Worm (Caenorhabditis elegans) whole organism, L1 larva: Measurements from ENCODE around the gene qns-1.

ENCODE experiments used
- Y116A8C.19 ChIP-seq: sonication (generic microtip); optimal IDR thresholded peaks from 2 replicates; lab custom pipeline; 2016; ENCODE audit warnings: missing compliant biosample characterization, missing genetic modification characterization, borderline replicate concordance
- lin-13 ChIP-seq: fragments of 150-350 bp; optimal IDR thresholded peaks from 2 replicates; lab custom pipeline; 2014; ENCODE audit warnings: missing biosample characterization, missing genetic modification reagents, missing genetic modification characterization
- rnt-1 ChIP-seq: sonication (generic microtip); optimal IDR thresholded peaks from 2 replicates; lab custom pipeline; 2016; ENCODE audit warnings: mild to moderate bottlenecking, missing genetic modification characterization, moderate library complexity, missing compliant biosample characterization
- unc-130 ChIP-seq: fragments of 150-350 bp; optimal IDR thresholded peaks from 2 replicates; lab custom pipeline; 2017; ENCODE audit warnings: missing biosample characterization, missing genetic modification characterization, inconsistent platforms

ce11 chrIV:10241659-10242058 is 22.6 kb upstream of the qns-1 start, which contains the start of gene lipl-7:
- no peak for TF ChIP-seq unc-130 (tag; lab: Kevin White, UChicago)
- TF ChIP-seq lin-13 (GFP tag; lab: Kevin White, UChicago), result no peak
- no peak for TF ChIP-seq Y116A8C.19 (tag; lab: Kevin White, UChicago)
- TF ChIP-seq rnt-1 (tag; lab: Kevin White, UChicago), result no peak
